Fruit fly (Drosophila melanogaster) whole organism, embryonic: ENCODE measurements around the gene CG11374.

ENCODE experiments used
- ATbp ChIP-seq: fragments of 200-800 bp; sonication (Bioruptor generic); optimal IDR thresholded peaks from 2 replicates; lab custom pipeline; 2017; ENCODE audit warnings: missing biosample characterization, mild to moderate bottlenecking, missing genetic modification characterization, missing genetic modification reagents
- Antp ChIP-seq: fragments of 200-800 bp; sonication (Bioruptor generic); optimal IDR thresholded peaks from 3 replicates; lab custom pipeline; 2016; ENCODE audit warnings: missing biosample characterization, missing genetic modification characterization
- BtbVII ChIP-seq: fragments of 200-800 bp; sonication (Bioruptor generic); optimal IDR thresholded peaks from 3 replicates; lab custom pipeline; 2017; ENCODE audit warnings: missing biosample characterization, mild to moderate bottlenecking, missing genetic modification characterization
- CG11093 ChIP-seq: fragments of 200-800 bp; sonication (Bioruptor generic); IDR thresholded peaks from 3 replicates; pipeline ENCODE4 v1.3.6; 2022; ENCODE audit warnings: missing biosample characterization, missing genetic modification characterization
- CG11456 ChIP-seq: fragments of 200-800 bp; sonication (Bioruptor generic); IDR thresholded peaks from 3 replicates; pipeline ENCODE4 v1.3.6; 2022; ENCODE audit warnings: missing biosample characterization, missing genetic modification characterization
- CG12071 ChIP-seq: fragments of 200-800 bp; sonication (Bioruptor generic); optimal IDR thresholded peaks from 3 replicates; lab custom pipeline; 2018; ENCODE audit warnings: missing biosample characterization, mild to moderate bottlenecking, missing genetic modification characterization
- CG12659 ChIP-seq: fragments of 200-800 bp; sonication (Bioruptor generic); optimal IDR thresholded peaks from 3 replicates; lab custom pipeline; 2017; ENCODE audit warnings: mild to moderate bottlenecking, missing biosample characterization, missing genetic modification reagents, missing genetic modification characterization
- CG1529 ChIP-seq: fragments of 200-800 bp; sonication (Bioruptor generic); optimal IDR thresholded peaks from 3 replicates; lab custom pipeline; 2018; ENCODE audit warnings: missing biosample characterization, missing genetic modification characterization
- CG15514 ChIP-seq: fragments of 200-800 bp; sonication (Bioruptor generic); optimal IDR thresholded peaks from 3 replicates; lab custom pipeline; 2017; ENCODE audit warnings: missing biosample characterization, missing genetic modification characterization, mild to moderate bottlenecking, moderate library complexity, missing genetic modification reagents
- CG1647 ChIP-seq: fragments of 200-800 bp; sonication (Bioruptor generic); optimal IDR thresholded peaks from 3 replicates; lab custom pipeline; 2016; ENCODE audit warnings: missing biosample characterization, missing genetic modification characterization
- CG17568 ChIP-seq: fragments of 200-800 bp; sonication (Bioruptor generic); optimal IDR thresholded peaks from 2 replicates; lab custom pipeline; 2018; ENCODE audit warnings: missing biosample characterization, mild to moderate bottlenecking, missing genetic modification characterization, moderate library complexity
- CG2129 ChIP-seq: fragments of 200-800 bp; sonication (Bioruptor generic); IDR thresholded peaks from 2 replicates; pipeline ENCODE4 v1.3.6; 2022; ENCODE audit warnings: missing biosample characterization, missing genetic modification characterization; ENCODE audit not compliant: partially characterized antibody
- CG2199 ChIP-seq: fragments of 200-800 bp; sonication (Bioruptor generic); IDR thresholded peaks from 3 replicates; pipeline ENCODE4 v1.3.6; 2022; ENCODE audit warnings: missing biosample characterization, missing genetic modification characterization
- CG30020 ChIP-seq: fragments of 200-800 bp; optimal IDR thresholded peaks from 2 replicates; lab custom pipeline; 2019; ENCODE audit warnings: missing biosample characterization, mild to moderate bottlenecking, missing genetic modification characterization, moderate library complexity
- CG31365 ChIP-seq: fragments of 200-800 bp; sonication (Bioruptor generic); optimal IDR thresholded peaks from 2 replicates; lab custom pipeline; 2018; ENCODE audit warnings: missing biosample characterization, mild to moderate bottlenecking, missing genetic modification characterization
- CG31441 ChIP-seq: fragments of 200-800 bp; sonication (Bioruptor generic); IDR thresholded peaks from 2 replicates; pipeline ENCODE4 v1.3.6; 2022; ENCODE audit warnings: missing biosample characterization, missing genetic modification characterization
- CG34376 ChIP-seq: fragments of 200-800 bp; sonication (Bioruptor generic); optimal IDR thresholded peaks from 2 replicates; lab custom pipeline; 2018; ENCODE audit warnings: missing biosample characterization, mild to moderate bottlenecking, missing genetic modification characterization
- CG43689 ChIP-seq: fragments of 200-800 bp; sonication (Bioruptor generic); IDR thresholded peaks from 2 replicates; pipeline ENCODE4 v1.3.6; 2022; ENCODE audit warnings: missing biosample characterization, missing genetic modification characterization
- CG6272 ChIP-seq: fragments of 200-800 bp; sonication (Bioruptor generic); IDR thresholded peaks from 2 replicates; pipeline ENCODE4 v1.3.6; 2022; ENCODE audit warnings: missing biosample characterization, missing genetic modification characterization
- CG6791 ChIP-seq: fragments of 200-800 bp; sonication (Bioruptor generic); IDR thresholded peaks from 3 replicates; pipeline ENCODE4 v1.3.6; 2022; ENCODE audit warnings: missing biosample characterization, missing genetic modification characterization; ENCODE audit not compliant: partially characterized antibody
- CG7357 ChIP-seq: fragments of 200-800 bp; sonication (Bioruptor generic); IDR thresholded peaks from 3 replicates; pipeline ENCODE4 v1.3.6; 2022; ENCODE audit warnings: missing biosample characterization, missing genetic modification characterization
- CG7928 ChIP-seq: fragments of 200-800 bp; sonication (Bioruptor generic); optimal IDR thresholded peaks from 2 replicates; lab custom pipeline; 2017; ENCODE audit warnings: missing biosample characterization, mild to moderate bottlenecking, missing genetic modification characterization
- CG9609 ChIP-seq: fragments of 200-800 bp; sonication (Bioruptor generic); optimal IDR thresholded peaks from 3 replicates; lab custom pipeline; 2016; ENCODE audit warnings: missing biosample characterization, missing genetic modification characterization
- CG9932 ChIP-seq: fragments of 200-800 bp; sonication (Bioruptor generic); IDR thresholded peaks from 2 replicates; pipeline ENCODE4 v1.3.6; 2022; ENCODE audit warnings: missing biosample characterization, missing genetic modification characterization
- D19A ChIP-seq: fragments of 200-800 bp; optimal IDR thresholded peaks from 3 replicates; lab custom pipeline; 2019; ENCODE audit warnings: missing biosample characterization, mild to moderate bottlenecking, missing genetic modification characterization, moderate library complexity
- Dip3 ChIP-seq: fragments of 200-800 bp; sonication (Bioruptor generic); optimal IDR thresholded peaks from 3 replicates; lab custom pipeline; 2016; ENCODE audit warnings: missing biosample characterization, missing genetic modification characterization
- Dll ChIP-seq: fragments of 200-800 bp; sonication (Bioruptor generic); IDR thresholded peaks from 4 replicates; pipeline ENCODE4 v1.3.6; 2022; ENCODE audit warnings: missing biosample characterization, missing genetic modification characterization; ENCODE audit not compliant: partially characterized antibody
- Dp ChIP-seq: fragments of 200-800 bp; sonication (Bioruptor generic); optimal IDR thresholded peaks from 2 replicates; lab custom pipeline; 2018; ENCODE audit warnings: missing biosample characterization, mild to moderate bottlenecking, missing genetic modification characterization, moderate library complexity
- Hand ChIP-seq: fragments of 200-800 bp; sonication (Bioruptor generic); optimal IDR thresholded peaks from 2 replicates; lab custom pipeline; 2017; ENCODE audit warnings: mild to moderate bottlenecking, missing biosample characterization, missing genetic modification reagents, missing genetic modification characterization
- Lhr ChIP-seq: fragments of 200-800 bp; sonication (Bioruptor generic); optimal IDR thresholded peaks from 3 replicates; lab custom pipeline; 2017; ENCODE audit warnings: mild to moderate bottlenecking, missing biosample characterization, missing genetic modification reagents, missing genetic modification characterization
- Mes4 ChIP-seq: fragments of 200-800 bp; sonication (Bioruptor generic); optimal IDR thresholded peaks from 2 replicates; lab custom pipeline; 2016; ENCODE audit warnings: missing biosample characterization, missing genetic modification characterization
- Rfx ChIP-seq: fragments of 200-800 bp; sonication (Bioruptor generic); IDR thresholded peaks from 2 replicates; pipeline ENCODE4 v1.3.6; 2022; ENCODE audit warnings: missing biosample characterization, missing genetic modification characterization
- Six4 ChIP-seq: fragments of 200-800 bp; sonication (Bioruptor generic); optimal IDR thresholded peaks from 2 replicates; lab custom pipeline; 2016; ENCODE audit warnings: missing biosample characterization, missing genetic modification characterization
- Sry-δ ChIP-seq: fragments of 200-800 bp; sonication (Bioruptor generic); optimal IDR thresholded peaks from 2 replicates; lab custom pipeline; 2016; ENCODE audit warnings: missing biosample characterization, missing genetic modification characterization
- Tbp ChIP-seq: fragments of >200 bp; optimal IDR thresholded peaks from 2 replicates; lab custom pipeline; 2018; ENCODE audit warnings: missing biosample characterization, missing genetic modification characterization
- Vsx1 ChIP-seq: fragments of 200-800 bp; sonication (Bioruptor generic); optimal IDR thresholded peaks from 2 replicates; lab custom pipeline; 2017; ENCODE audit warnings: missing biosample characterization, mild to moderate bottlenecking, missing genetic modification characterization, missing genetic modification reagents
- cas ChIP-seq: fragments of 200-800 bp; sonication (Bioruptor generic); IDR thresholded peaks from 2 replicates; pipeline ENCODE4 v1.3.6; 2022; ENCODE audit warnings: missing biosample characterization, missing genetic modification characterization
- danr ChIP-seq: fragments of 200-800 bp; sonication (Bioruptor generic); IDR thresholded peaks from 2 replicates; pipeline ENCODE4 v1.3.6; 2022; ENCODE audit warnings: missing biosample characterization, missing genetic modification characterization
- grau ChIP-seq: fragments of 200-800 bp; optimal IDR thresholded peaks from 3 replicates; lab custom pipeline; 2019; ENCODE audit warnings: missing biosample characterization, mild to moderate bottlenecking, missing genetic modification characterization, moderate library complexity
- hb ChIP-seq: fragments of 200-800 bp; sonication (Bioruptor generic); IDR thresholded peaks from 3 replicates; pipeline ENCODE4 v1.3.6; 2022; ENCODE audit warnings: missing biosample characterization, missing genetic modification characterization; ENCODE audit not compliant: partially characterized antibody
- hth ChIP-seq: fragments of >200 bp; optimal IDR thresholded peaks from 2 replicates; lab custom pipeline; 2017; ENCODE audit warnings: inconsistent platforms
- ind ChIP-seq: fragments of 200-800 bp; sonication (Bioruptor generic); optimal IDR thresholded peaks from 3 replicates; lab custom pipeline; 2016; ENCODE audit warnings: missing biosample characterization, missing genetic modification characterization
- insv ChIP-seq, 2 experiments: fragments of 200-800 bp; sonication (Bioruptor generic); optimal IDR thresholded peaks; 3 replicates each; lab custom pipeline; 2016 to 2018; ENCODE audit warnings: missing biosample characterization in 2 of 2, missing genetic modification characterization in 2 of 2
- lilli ChIP-seq: fragments of 200-800 bp; sonication (Bioruptor generic); optimal IDR thresholded peaks from 3 replicates; lab custom pipeline; 2016; ENCODE audit warnings: missing biosample characterization, missing genetic modification characterization
- pum ChIP-seq: fragments of 200-800 bp; sonication (Bioruptor generic); optimal IDR thresholded peaks from 2 replicates; lab custom pipeline; 2016; ENCODE audit warnings: missing biosample characterization, missing genetic modification characterization
- row ChIP-seq: fragments of 200-800 bp; sonication (Bioruptor generic); IDR thresholded peaks from 3 replicates; pipeline ENCODE4 v1.3.6; 2022; ENCODE audit warnings: missing biosample characterization, missing genetic modification characterization
- stwl ChIP-seq: fragments of 200-800 bp; sonication (Bioruptor generic); optimal IDR thresholded peaks from 3 replicates; lab custom pipeline; 2018; ENCODE audit warnings: missing biosample characterization, mild to moderate bottlenecking, missing genetic modification characterization, moderate library complexity
- tio ChIP-seq: fragments of 200-800 bp; sonication (Bioruptor generic); optimal IDR thresholded peaks from 2 replicates; lab custom pipeline; 2017; ENCODE audit warnings: missing biosample characterization, missing genetic modification characterization, inconsistent platforms
- usp ChIP-seq: fragments of >200 bp; optimal IDR thresholded peaks from 2 replicates; lab custom pipeline; 2017; ENCODE audit warnings: missing biosample characterization, missing genetic modification characterization
- zfh2 ChIP-seq: fragments of 200-800 bp; sonication (Bioruptor generic); optimal IDR thresholded peaks from 2 replicates; lab custom pipeline; 2016; ENCODE audit warnings: missing biosample characterization, missing genetic modification characterization

The CG11374 gene

DNA sequence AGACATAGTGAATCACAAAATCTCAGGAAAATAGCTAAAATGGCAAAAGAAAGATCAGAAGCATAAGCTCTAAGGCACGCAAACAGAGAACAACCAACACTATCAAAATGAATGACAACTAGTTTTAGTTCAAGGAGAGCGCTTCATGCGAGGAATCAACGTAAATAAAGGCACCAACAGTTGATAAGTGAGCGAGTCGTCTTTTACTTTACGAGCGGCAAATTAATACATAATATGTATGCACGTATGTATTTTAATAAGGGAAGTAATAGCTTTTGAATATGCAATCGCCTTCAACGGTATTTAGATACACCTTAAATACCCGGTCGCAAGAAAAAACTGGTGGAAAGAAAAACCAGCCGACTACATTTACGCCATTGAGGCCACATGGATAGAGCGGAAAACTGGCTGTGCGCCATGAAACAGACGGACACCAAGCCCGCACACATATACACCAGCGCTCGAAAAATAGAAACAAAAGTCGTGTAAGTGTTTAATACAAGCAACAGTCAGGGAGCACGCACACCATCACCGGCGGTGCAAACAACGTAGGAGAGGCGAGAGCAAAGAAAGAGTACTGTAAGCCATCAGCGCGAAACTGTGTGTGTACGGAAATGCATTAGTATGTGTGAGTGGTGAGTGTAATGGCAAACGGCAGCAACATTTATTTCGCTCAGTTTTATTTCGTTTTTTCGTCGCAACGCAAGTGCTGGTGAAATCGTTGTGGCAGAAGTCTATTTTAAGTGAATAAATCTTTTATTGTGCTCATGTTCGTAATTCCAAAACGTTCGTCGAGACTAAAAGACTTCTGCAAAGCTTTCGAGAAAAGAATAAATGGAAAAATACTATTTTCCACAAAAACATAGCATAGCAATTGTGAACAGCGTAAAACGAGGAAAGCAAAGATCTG, 9.5 kb upstream of the CG11374 start, which contains the start of gene dbr (continued):
- TF ChIP-seq CG11093 (GFP tag; lab: Robert Waterston, UW) (no peak), CG12071 (GFP tag; lab: Kevin White, UChicago) (no peak), lilli (GFP tag; lab: Kevin White, UChicago) (no peak), zfh2 (GFP tag; lab: Kevin White, UChicago) (no peak), Tbp (no peak), D19A (tag; lab: Kevin White, UChicago) (peak; percentile 10), CG17568 (GFP tag; lab: Kevin White, UChicago) (peak; percentile 2), CG7928 (GFP tag; lab: Kevin White, UChicago) (no peak), tio (GFP tag; lab: Kevin White, UChicago) (no peak), CG11456 (GFP tag; lab: Robert Waterston, UW) (no peak), Rfx (GFP tag; lab: Robert Waterston, UW) (peak; percentile 52; the same call in 1 of the 2 replicates), grau (peak; percentile 8), Dip3 (no peak), ind (no peak), CG2129 (no peak), Hand (GFP tag; lab: Kevin White, UChicago) (peak; percentile 68), CG15514 (peak; percentile 14), Vsx1 (no peak), danr (GFP tag; lab: Robert Waterston, UW) (no peak; the same call in 1 of the 2 replicates), CG6272 (GFP tag; lab: Robert Waterston, UW) (no peak), BtbVII (GFP tag; lab: Kevin White, UChicago) (peak; percentile 44), Dll (GFP tag; lab: Robert Waterston, UW) (no peak), Lhr (GFP tag; lab: Kevin White, UChicago) (no peak), Mes4 (GFP tag; lab: Kevin White, UChicago) (no peak), insv (GFP tag; optimal IDR thresholded peaks at IDR 0.05; lab: Kevin White, UChicago) (peak in 1 of 2 experiments; percentile 40), Six4 (GFP tag; lab: Kevin White, UChicago) (no peak), ATbp (GFP tag; lab: Kevin White, UChicago) (peak; percentile 9), CG12659 (GFP tag; lab: Kevin White, UChicago) (peak; percentile 9), CG9609 (GFP tag; lab: Kevin White, UChicago) (no peak), Sry-δ (GFP tag; lab: Kevin White, UChicago) (no peak), CG31365 (tag; lab: Kevin White, UChicago) (no peak), Antp (GFP tag; lab: Kevin White, UChicago) (no peak), hb (no peak), CG43689 (GFP tag; lab: Robert Waterston, UW) (no peak), CG7357 (GFP tag; lab: Robert Waterston, UW) (no peak), cas (GFP tag; lab: Robert Waterston, UW) (no peak), CG30020 (tag; lab: Kevin White, UChicago) (no peak), CG1647 (GFP tag; lab: Kevin White, UChicago) (no peak), usp (GFP tag; lab: Kevin White, UChicago) (no peak), Dp (GFP tag; lab: Kevin White, UChicago) (no peak), CG34376 (peak; percentile 59), hth (lab: Kevin White, UChicago) (no peak), row (GFP tag; lab: Robert Waterston, UW) (peak; percentile 15; the same call in 1 of the 3 replicates), CG31441 (GFP tag; lab: Robert Waterston, UW) (no peak), CG2199 (peak; percentile 96), CG1529 (GFP tag; lab: Kevin White, UChicago) (no peak), stwl (tag; lab: Kevin White, UChicago) (no peak), CG9932 (GFP tag; lab: Robert Waterston, UW) (no peak), pum (GFP tag; lab: Kevin White, UChicago) (no peak), CG6791 (GFP tag; lab: Robert Waterston, UW) (no peak)
